Worm (Caenorhabditis elegans) whole organism, young adult: ENCODE measurements around the gene C27F2.7.

Experiments
- ceh-40 ChIP-seq: fragments of 200-800 bp; sonication (Bioruptor generic); IDR thresholded peaks from 2 replicates; pipeline ENCODE4 v1.3.6; 2022; ENCODE audit warnings: missing genetic modification characterization, missing compliant biosample characterization
- madf-6 ChIP-seq: fragments of 200-800 bp; sonication (Bioruptor generic); IDR thresholded peaks from 2 replicates; pipeline ENCODE4 v1.3.6; 2022; ENCODE audit warnings: missing genetic modification reagents, missing genetic modification characterization, missing compliant biosample characterization
- mes-4 ChIP-seq: sonication (generic microtip); optimal IDR thresholded peaks from 2 replicates; lab custom pipeline; 2016; ENCODE audit warnings: missing genotype, missing genetic modification characterization, missing compliant biosample characterization
- nfya-1 ChIP-seq: sonication (generic microtip); optimal IDR thresholded peaks from 2 replicates; lab custom pipeline; 2017; ENCODE audit warnings: antibody characterized with exemption, missing compliant biosample characterization, missing genetic modification characterization, borderline replicate concordance; ENCODE audit not compliant: insufficient read depth

DNA sequence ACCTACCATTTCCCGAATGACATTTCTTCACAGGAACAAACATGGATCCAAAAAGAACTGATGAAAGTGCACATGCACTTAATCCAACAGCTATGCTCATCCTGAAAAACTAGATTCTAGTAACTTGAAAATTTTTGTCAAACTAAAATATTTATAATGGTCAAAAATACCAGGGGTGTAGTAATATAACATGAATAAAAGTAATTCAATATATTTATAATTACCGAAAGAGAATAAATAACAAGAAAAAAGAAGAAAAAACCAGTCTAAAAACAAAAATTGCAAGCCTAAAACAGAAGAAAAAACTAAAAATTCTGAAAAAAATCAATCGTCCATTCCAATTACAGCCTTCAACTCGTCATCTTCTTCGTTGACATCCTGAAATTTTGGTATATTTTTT lies 20.3 kb upstream of the C27F2.7 start, which contains the start of gene R144.6:
- TF ChIP-seq ceh-40 (no peak), madf-6 (GFP tag; lab: Robert Waterston, UW) (no peak), mes-4 (tag; lab: Kevin White, UChicago) (no peak), nfya-1 (tag; lab: Kevin White, UChicago) (no peak)
